Worm (Caenorhabditis elegans) whole organism, L4/young adult: Measurements from ENCODE around the gene rpl-29.

Experiments
- W03F9.2 ChIP-seq: fragments of 150-350 bp; optimal IDR thresholded peaks from 2 replicates; lab custom pipeline; 2014; ENCODE audit warnings: missing biosample characterization, missing genetic modification characterization
- dao-5 ChIP-seq: sonication (generic microtip); optimal IDR thresholded peaks from 2 replicates; lab custom pipeline; 2016; ENCODE audit warnings: missing genotype, missing genetic modification characterization, moderate library complexity, missing compliant biosample characterization
- him-1 ChIP-seq: sonication (generic microtip); optimal IDR thresholded peaks from 2 replicates; lab custom pipeline; 2016; ENCODE audit warnings: missing genotype, missing genetic modification reagents, missing genetic modification characterization, missing compliant biosample characterization

DNA sequence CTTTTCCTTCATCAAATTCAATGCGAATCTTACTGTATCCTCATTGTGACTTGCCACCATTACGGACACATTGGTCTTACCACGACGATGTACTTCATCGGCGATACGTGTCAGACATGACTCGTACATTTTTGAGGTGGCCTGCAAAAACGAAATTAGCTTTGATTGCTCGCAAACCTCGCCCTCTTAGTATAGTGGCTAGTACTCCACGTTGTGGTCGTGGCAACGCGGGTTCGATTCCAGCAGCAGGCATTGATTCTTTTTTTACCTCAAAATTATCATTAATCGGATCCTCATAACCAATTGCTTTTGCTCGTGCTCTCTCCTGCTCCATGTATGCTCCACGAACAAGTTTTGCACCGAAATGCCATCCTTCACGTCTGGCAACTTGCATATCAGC, 11.9 kb upstream of the rpl-29 start:
- TF ChIP-seq him-1 (tag; lab: Kevin White, UChicago) (no peak), W03F9.2 (no peak), dao-5 (tag; lab: Kevin White, UChicago) (no peak)
